Fruit fly (Drosophila melanogaster) whole organism, embryonic: ENCODE results near the gene mal.
A peak's percentile ranks its signal among the peaks of the same experiment; 100 is the strongest.

Experiments
- Awh ChIP-seq: fragments of 200-800 bp; sonication (Bioruptor generic); IDR thresholded peaks from 2 replicates; pipeline ENCODE4, ENCODE4 v1.3.6; 2022; ENCODE audit warnings: missing biosample characterization, missing genetic modification characterization
- C15 ChIP-seq: fragments of 200-800 bp; sonication (Bioruptor generic); IDR thresholded peaks from 3 replicates; pipeline ENCODE4 v1.3.6; 2022; ENCODE audit warnings: missing biosample characterization, missing genetic modification characterization
- CG1233 ChIP-seq: fragments of 200-800 bp; sonication (Bioruptor generic); optimal IDR thresholded peaks from 4 replicates; lab custom pipeline; 2018; ENCODE audit warnings: missing biosample characterization, mild to moderate bottlenecking, missing genetic modification characterization
- CG13287 ChIP-seq: fragments of 200-800 bp; sonication (Bioruptor generic); IDR thresholded peaks from 2 replicates; pipeline ENCODE4 v1.3.6; 2022; ENCODE audit warnings: missing biosample characterization, missing genetic modification characterization; ENCODE audit not compliant: partially characterized antibody
- CG14441 ChIP-seq: fragments of 200-800 bp; sonication (Bioruptor generic); IDR thresholded peaks from 2 replicates; pipeline ENCODE4 v1.3.6; 2022; ENCODE audit warnings: missing biosample characterization, missing genetic modification characterization
- CG16815 ChIP-seq: fragments of 200-800 bp; sonication (Bioruptor generic); optimal IDR thresholded peaks from 3 replicates; lab custom pipeline; 2017; ENCODE audit warnings: missing biosample characterization, mild to moderate bottlenecking, missing genetic modification characterization
- CG17612 ChIP-seq: fragments of 200-800 bp; sonication (Bioruptor generic); IDR thresholded peaks from 2 replicates; pipeline ENCODE4 v1.3.6; 2022; ENCODE audit warnings: missing biosample characterization, missing genetic modification characterization
- CG1832 ChIP-seq: fragments of 200-800 bp; sonication (Bioruptor generic); optimal IDR thresholded peaks from 2 replicates; lab custom pipeline; 2017; ENCODE audit warnings: missing biosample characterization, mild to moderate bottlenecking, missing genetic modification characterization, inconsistent platforms
- CG3163 ChIP-seq: fragments of 200-800 bp; sonication (Bioruptor generic); optimal IDR thresholded peaks from 3 replicates; lab custom pipeline; 2016; ENCODE audit warnings: missing biosample characterization, missing genetic modification characterization
- CG4730 ChIP-seq: fragments of 200-800 bp; sonication (Bioruptor generic); IDR thresholded peaks from 2 replicates; pipeline ENCODE4 v1.3.6; 2022; ENCODE audit warnings: missing biosample characterization, missing genetic modification characterization
- CG7839 ChIP-seq: fragments of 200-800 bp; sonication (Bioruptor generic); optimal IDR thresholded peaks from 3 replicates; lab custom pipeline; 2018; ENCODE audit warnings: missing biosample characterization, mild to moderate bottlenecking, missing genetic modification characterization, moderate library complexity
- CG8388 ChIP-seq: fragments of 200-800 bp; sonication (Bioruptor generic); optimal IDR thresholded peaks from 2 replicates; lab custom pipeline; 2019; ENCODE audit warnings: missing biosample characterization, mild to moderate bottlenecking, missing genetic modification characterization, moderate library complexity
- CG9797 ChIP-seq: fragments of 200-800 bp; sonication (Bioruptor generic); optimal IDR thresholded peaks from 3 replicates; lab custom pipeline; 2018; ENCODE audit warnings: missing biosample characterization, mild to moderate bottlenecking, missing genetic modification characterization
- CG9817 ChIP-seq: fragments of 200-800 bp; sonication (Bioruptor generic); optimal IDR thresholded peaks from 2 replicates; lab custom pipeline; 2018; ENCODE audit warnings: missing biosample characterization, mild to moderate bottlenecking, missing genetic modification characterization, moderate library complexity
- Dbx ChIP-seq: fragments of 200-800 bp; sonication (Bioruptor generic); IDR thresholded peaks from 3 replicates; pipeline ENCODE4 v1.3.6; 2022; ENCODE audit warnings: missing biosample characterization, missing genetic modification characterization
- Dfd ChIP-seq, 2 experiments: fragments of >200 bp; optimal IDR thresholded peaks; 2 replicates each; lab custom pipeline; 2017; ENCODE audit warnings: missing biosample characterization in 2 of 2, missing genetic modification characterization in 2 of 2
- Fer3 ChIP-seq: fragments of 200-800 bp; sonication (Bioruptor generic); optimal IDR thresholded peaks from 2 replicates; lab custom pipeline; 2018; ENCODE audit warnings: missing biosample characterization, mild to moderate bottlenecking, missing genetic modification characterization, moderate library complexity
- HmgD ChIP-seq: fragments of 200-800 bp; sonication (Bioruptor generic); optimal IDR thresholded peaks from 3 replicates; lab custom pipeline; 2016; ENCODE audit warnings: missing biosample characterization, missing genetic modification characterization
- Jarid2 ChIP-seq: fragments of 200-800 bp; sonication (Bioruptor generic); optimal IDR thresholded peaks from 3 replicates; lab custom pipeline; 2017; ENCODE audit warnings: mild to moderate bottlenecking, missing biosample characterization, missing genetic modification reagents, missing genetic modification characterization
- Lpt ChIP-seq: fragments of >200 bp; optimal IDR thresholded peaks from 2 replicates; lab custom pipeline; 2018; ENCODE audit warnings: missing biosample characterization, missing genetic modification characterization
- Nf-YC ChIP-seq: fragments of 200-800 bp; optimal IDR thresholded peaks from 3 replicates; lab custom pipeline; 2019; ENCODE audit warnings: missing biosample characterization, mild to moderate bottlenecking, missing genetic modification characterization, moderate library complexity
- Oaz ChIP-seq: fragments of 200-800 bp; sonication (Bioruptor generic); IDR thresholded peaks from 2 replicates; pipeline ENCODE4 v1.3.6; 2022; ENCODE audit warnings: missing biosample characterization, missing genetic modification characterization
- Ptx1 ChIP-seq: fragments of 200-800 bp; sonication (Bioruptor generic); IDR thresholded peaks from 2 replicates; pipeline ENCODE4 v1.3.6; 2022; ENCODE audit warnings: missing biosample characterization, missing genetic modification characterization
- Rfx ChIP-seq: fragments of 200-800 bp; sonication (Bioruptor generic); IDR thresholded peaks from 2 replicates; pipeline ENCODE4 v1.3.6; 2022; ENCODE audit warnings: missing biosample characterization, missing genetic modification characterization
- Sry-β ChIP-seq: fragments of 200-800 bp; sonication (Bioruptor generic); optimal IDR thresholded peaks from 2 replicates; lab custom pipeline; 2018; ENCODE audit warnings: missing biosample characterization, mild to moderate bottlenecking, missing genetic modification characterization, moderate library complexity
- abd-A ChIP-seq: fragments of 200-800 bp; sonication (Bioruptor generic); optimal IDR thresholded peaks from 3 replicates; lab custom pipeline; 2019; ENCODE audit warnings: missing biosample characterization, mild to moderate bottlenecking, missing genetic modification characterization, moderate library complexity
- ap ChIP-seq: fragments of 200-800 bp; sonication (Bioruptor generic); IDR thresholded peaks from 2 replicates; pipeline ENCODE4 v1.3.6; 2022; ENCODE audit warnings: missing biosample characterization, missing genetic modification characterization
- ase ChIP-seq: fragments of 200-800 bp; sonication (Bioruptor generic); IDR thresholded peaks from 3 replicates; pipeline ENCODE4 v1.3.6; 2022; ENCODE audit warnings: missing biosample characterization, missing genetic modification characterization
- bbx ChIP-seq: fragments of 200-800 bp; sonication (Bioruptor generic); IDR thresholded peaks from 2 replicates; pipeline ENCODE4 v1.3.6; 2022; ENCODE audit warnings: missing biosample characterization, missing genetic modification characterization; ENCODE audit not compliant: partially characterized antibody
- bcd ChIP-seq: fragments of 200-800 bp; sonication (Bioruptor generic); optimal IDR thresholded peaks from 2 replicates; lab custom pipeline; 2017; ENCODE audit warnings: missing biosample characterization, mild to moderate bottlenecking, missing genetic modification characterization
- cas ChIP-seq: fragments of 200-800 bp; sonication (Bioruptor generic); IDR thresholded peaks from 2 replicates; pipeline ENCODE4 v1.3.6; 2022; ENCODE audit warnings: missing biosample characterization, missing genetic modification characterization
- cato ChIP-seq: fragments of 200-800 bp; sonication (Bioruptor generic); optimal IDR thresholded peaks from 2 replicates; lab custom pipeline; 2016; ENCODE audit warnings: missing biosample characterization, missing genetic modification characterization, borderline replicate concordance
- crc ChIP-seq: fragments of 200-800 bp; sonication (Bioruptor generic); optimal IDR thresholded peaks from 2 replicates; lab custom pipeline; 2016; ENCODE audit warnings: missing biosample characterization, missing genetic modification characterization
- dan ChIP-seq: fragments of 200-800 bp; sonication (Bioruptor generic); IDR thresholded peaks from 2 replicates; pipeline ENCODE4 v1.3.6; 2022; ENCODE audit warnings: missing biosample characterization, missing genetic modification characterization
- emc ChIP-seq: fragments of 200-800 bp; sonication (Bioruptor generic); optimal IDR thresholded peaks from 2 replicates; lab custom pipeline; 2016; ENCODE audit warnings: missing biosample characterization, missing genetic modification characterization
- gcm ChIP-seq: fragments of 200-800 bp; sonication (Bioruptor generic); optimal IDR thresholded peaks from 2 replicates; lab custom pipeline; 2019; ENCODE audit warnings: missing biosample characterization, mild to moderate bottlenecking, missing genetic modification characterization, moderate library complexity
- her ChIP-seq: fragments of 200-800 bp; sonication (Bioruptor generic); optimal IDR thresholded peaks from 2 replicates; lab custom pipeline; 2016; ENCODE audit warnings: missing biosample characterization, missing genetic modification characterization
- jigr1 ChIP-seq: fragments of 200-800 bp; sonication (Bioruptor generic); IDR thresholded peaks from 3 replicates; pipeline ENCODE4 v1.3.6; 2022; ENCODE audit warnings: missing biosample characterization, missing genetic modification characterization
- lbe ChIP-seq: fragments of 200-800 bp; sonication (Bioruptor generic); optimal IDR thresholded peaks from 2 replicates; lab custom pipeline; 2016; ENCODE audit warnings: missing biosample characterization, mild to moderate bottlenecking, missing genetic modification characterization
- lmd ChIP-seq: fragments of 200-800 bp; sonication (Bioruptor generic); IDR thresholded peaks from 2 replicates; pipeline ENCODE4 v1.3.6; 2022; ENCODE audit warnings: missing biosample characterization, missing genetic modification characterization
- mirr ChIP-seq: fragments of 200-800 bp; sonication (Bioruptor generic); optimal IDR thresholded peaks from 3 replicates; lab custom pipeline; 2018; ENCODE audit warnings: missing biosample characterization, mild to moderate bottlenecking, missing genetic modification characterization
- oc ChIP-seq: fragments of 200-800 bp; sonication (Bioruptor generic); optimal IDR thresholded peaks from 2 replicates; lab custom pipeline; 2018; ENCODE audit warnings: missing biosample characterization, mild to moderate bottlenecking, missing genetic modification characterization, moderate library complexity
- otp ChIP-seq: fragments of 200-800 bp; sonication (Bioruptor generic); IDR thresholded peaks from 3 replicates; pipeline ENCODE4, ENCODE4 v1.3.6; 2022; ENCODE audit warnings: missing biosample characterization, missing genetic modification characterization
- pros ChIP-seq: fragments of 200-800 bp; sonication (Bioruptor generic); optimal IDR thresholded peaks from 3 replicates; lab custom pipeline; 2019; ENCODE audit warnings: missing biosample characterization, mild to moderate bottlenecking, missing genetic modification characterization, moderate library complexity
- sob ChIP-seq: fragments of 200-800 bp; sonication (Bioruptor generic); IDR thresholded peaks from 2 replicates; pipeline ENCODE4 v1.3.6; 2022; ENCODE audit warnings: missing biosample characterization, missing genetic modification characterization
- stc ChIP-seq: fragments of 200-800 bp; sonication (Bioruptor generic); IDR thresholded peaks from 2 replicates; pipeline ENCODE4 v1.3.6; 2022; ENCODE audit warnings: missing biosample characterization, missing genetic modification characterization
- tup ChIP-seq: fragments of 200-800 bp; sonication (Bioruptor generic); optimal IDR thresholded peaks from 2 replicates; lab custom pipeline; 2016; ENCODE audit warnings: missing biosample characterization, mild to moderate bottlenecking, missing genetic modification characterization, moderate library complexity
- twi ChIP-seq: fragments of 200-800 bp; optimal IDR thresholded peaks from 2 replicates; lab custom pipeline; 2019; ENCODE audit warnings: missing biosample characterization, mild to moderate bottlenecking, missing genetic modification characterization, moderate library complexity
- vfl ChIP-seq: fragments of 200-800 bp; sonication (Bioruptor generic); optimal IDR thresholded peaks from 2 replicates; lab custom pipeline; 2016; ENCODE audit warnings: missing biosample characterization, missing genetic modification characterization
- zen ChIP-seq: fragments of 200-800 bp; sonication (Bioruptor generic); optimal IDR thresholded peaks from 3 replicates; lab custom pipeline; 2018; ENCODE audit warnings: missing biosample characterization, mild to moderate bottlenecking, missing genetic modification characterization, moderate library complexity
- zf30C ChIP-seq: fragments of 200-800 bp; sonication (Bioruptor generic); optimal IDR thresholded peaks from 3 replicates; lab custom pipeline; 2018; ENCODE audit warnings: missing biosample characterization, mild to moderate bottlenecking, missing genetic modification characterization

mal gene

DNA sequence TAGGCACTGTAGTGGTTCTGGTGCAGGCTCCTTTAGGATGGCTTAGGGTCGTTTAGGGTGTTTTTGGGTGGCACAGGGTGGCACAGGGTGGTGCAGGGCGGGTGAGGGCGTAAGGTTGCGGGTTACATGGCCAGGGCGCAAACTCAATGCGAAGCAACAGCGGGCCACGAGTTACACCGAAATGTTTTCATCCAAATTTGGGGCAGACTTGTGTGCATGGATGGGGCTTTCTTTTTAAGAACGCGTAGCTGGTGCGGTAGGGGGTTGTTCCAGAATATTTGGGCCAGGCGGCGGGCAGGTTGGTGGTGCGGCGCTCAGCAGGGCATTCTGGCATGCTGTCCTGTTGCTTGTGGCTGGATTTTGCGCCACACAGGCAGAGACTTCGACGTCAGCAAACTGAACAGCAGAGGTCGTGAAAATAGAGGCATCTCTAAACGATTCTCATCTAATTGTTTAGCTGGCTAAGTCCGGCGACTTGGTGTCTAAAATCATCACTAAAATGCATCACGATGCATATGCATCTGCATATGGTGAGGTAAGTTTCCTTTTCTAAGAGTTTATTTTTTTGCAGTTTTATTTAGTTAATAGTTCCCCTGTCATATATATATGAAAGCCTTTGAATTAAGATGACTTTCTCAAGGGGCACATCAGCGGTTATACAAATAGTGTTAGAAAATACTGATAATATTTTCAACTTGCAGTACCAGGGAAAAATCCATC, 18.6 kb downstream of the mal start (continued):
- TF ChIP-seq Sry-β (GFP tag; lab: Kevin White, UChicago) (no peak), Dbx (no peak), CG8388 (no peak), sob (GFP tag; lab: Robert Waterston, UW) (no peak), bbx (GFP tag; lab: Robert Waterston, UW) (no peak), CG9797 (no peak), Awh (no peak), CG7839 (tag; lab: Kevin White, UChicago) (peak; percentile 40), Oaz (GFP tag; lab: Robert Waterston, UW) (no peak), Nf-YC (tag; lab: Kevin White, UChicago) (no peak), CG1832 (no peak), Lpt (GFP tag; lab: Kevin White, UChicago) (no peak), cato (GFP tag; lab: Kevin White, UChicago) (no peak), ap (no peak), CG17612 (GFP tag; lab: Robert Waterston, UW) (no peak), CG4730 (GFP tag; lab: Robert Waterston, UW) (no peak), C15 (GFP tag; lab: Robert Waterston, UW) (no peak), crc (GFP tag; lab: Kevin White, UChicago) (no peak), CG16815 (GFP tag; lab: Kevin White, UChicago) (no peak), abd-A (tag; lab: Kevin White, UChicago) (peak; percentile 44), zf30C (GFP tag; lab: Kevin White, UChicago) (no peak), jigr1 (GFP tag; lab: Robert Waterston, UW) (no peak), vfl (GFP tag; lab: Kevin White, UChicago) (no peak), lbe (GFP tag; lab: Kevin White, UChicago) (no peak), stc (GFP tag; lab: Robert Waterston, UW) (no peak), bcd (GFP tag; lab: Kevin White, UChicago) (no peak), dan (GFP tag; lab: Robert Waterston, UW) (no peak), pros (GFP tag; lab: Kevin White, UChicago) (no peak), CG9817 (tag; lab: Kevin White, UChicago) (no peak), Jarid2 (GFP tag; lab: Kevin White, UChicago) (no peak), cas (GFP tag; lab: Robert Waterston, UW) (no peak), emc (no peak), CG1233 (GFP tag; lab: Kevin White, UChicago) (no peak), Ptx1 (no peak), twi (tag; lab: Kevin White, UChicago) (no peak), her (GFP tag; lab: Kevin White, UChicago) (no peak), CG3163 (GFP tag; lab: Kevin White, UChicago) (no peak), CG13287 (GFP tag; lab: Robert Waterston, UW) (no peak), gcm (GFP tag; lab: Kevin White, UChicago) (no peak), tup (GFP tag; lab: Kevin White, UChicago) (no peak), zen (tag; lab: Kevin White, UChicago) (no peak), Dfd (GFP tag; optimal IDR thresholded peaks at IDR 0.05; lab: Kevin White, UChicago) (no peak), Fer3 (no peak), oc (no peak), ase (GFP tag; lab: Robert Waterston, UW) (no peak), mirr (GFP tag; lab: Kevin White, UChicago) (no peak), HmgD (GFP tag; lab: Kevin White, UChicago) (no peak), otp (no peak), Rfx (no peak), CG14441 (GFP tag; lab: Robert Waterston, UW) (peak; percentile 16; the same call in 1 of the 2 replicates), lmd (no peak)
